Fruit fly (Drosophila melanogaster) whole organism, adult: ENCODE results near the gene Jhbp1.

Experiments used
- CG12768 ChIP-seq: fragments of 200-800 bp; sonication (Bioruptor generic); optimal IDR thresholded peaks from 2 replicates; lab custom pipeline; 2017; ENCODE audit warnings: missing biosample characterization, missing genetic modification characterization, mild to moderate bottlenecking, moderate library complexity, missing genetic modification reagents
- CG33017 ChIP-seq: fragments of 200-800 bp; sonication (Bioruptor generic); optimal IDR thresholded peaks from 2 replicates; lab custom pipeline; 2018; ENCODE audit warnings: missing biosample characterization, mild to moderate bottlenecking, missing genetic modification characterization, moderate library complexity
- Hr96 ChIP-seq: fragments of 200-800 bp; sonication (Bioruptor generic); optimal IDR thresholded peaks from 2 replicates; lab custom pipeline; 2016; ENCODE audit warnings: missing biosample characterization, missing genetic modification characterization
- Mnt ChIP-seq: fragments of 200-800 bp; sonication (Bioruptor generic); optimal IDR thresholded peaks from 2 replicates; lab custom pipeline; 2016; ENCODE audit warnings: missing biosample characterization, mild to moderate bottlenecking, missing genetic modification characterization
- ovo ChIP-seq: fragments of 200-800 bp; sonication (Bioruptor generic); optimal IDR thresholded peaks from 2 replicates; lab custom pipeline; 2016; ENCODE audit warnings: missing biosample characterization, missing genetic modification characterization
- toe ChIP-seq: fragments of 200-800 bp; sonication (Bioruptor generic); optimal IDR thresholded peaks from 2 replicates; lab custom pipeline; 2016; ENCODE audit warnings: missing biosample characterization, missing genetic modification characterization

DNA sequence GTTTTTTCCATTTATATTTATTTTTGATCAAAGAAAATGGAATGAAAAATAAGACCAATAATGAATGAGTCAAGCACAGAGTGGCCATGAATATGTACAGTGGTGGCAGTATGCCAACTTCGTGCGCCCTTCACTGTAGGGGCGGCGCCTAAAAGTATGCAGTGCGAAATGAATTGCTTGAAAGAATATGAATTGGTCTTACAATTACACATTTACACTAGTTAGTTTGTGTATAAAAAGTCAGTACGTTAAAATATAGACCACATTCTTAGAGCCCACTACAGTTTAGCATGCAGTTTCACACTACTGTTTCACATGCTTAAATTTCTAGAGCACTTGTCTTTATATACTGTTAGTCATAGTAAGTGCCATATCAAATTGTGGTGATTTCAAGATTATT lies 2.6 kb upstream of the Jhbp1 start:
- TF ChIP-seq CG12768 (GFP tag; lab: Kevin White, UChicago): no peak
- no peak for TF ChIP-seq Mnt (GFP tag; lab: Kevin White, UChicago)
- TF ChIP-seq Hr96 (GFP tag; lab: Kevin White, UChicago): no peak
- TF ChIP-seq ovo (GFP tag; lab: Kevin White, UChicago): no peak
- TF ChIP-seq CG33017 (tag; lab: Kevin White, UChicago): no peak
- TF ChIP-seq toe (GFP tag; lab: Kevin White, UChicago): peak; percentile 26
